Fruit fly (Drosophila melanogaster): Measurements from ENCODE around the gene CtsB.

CtsB gene

DNA sequence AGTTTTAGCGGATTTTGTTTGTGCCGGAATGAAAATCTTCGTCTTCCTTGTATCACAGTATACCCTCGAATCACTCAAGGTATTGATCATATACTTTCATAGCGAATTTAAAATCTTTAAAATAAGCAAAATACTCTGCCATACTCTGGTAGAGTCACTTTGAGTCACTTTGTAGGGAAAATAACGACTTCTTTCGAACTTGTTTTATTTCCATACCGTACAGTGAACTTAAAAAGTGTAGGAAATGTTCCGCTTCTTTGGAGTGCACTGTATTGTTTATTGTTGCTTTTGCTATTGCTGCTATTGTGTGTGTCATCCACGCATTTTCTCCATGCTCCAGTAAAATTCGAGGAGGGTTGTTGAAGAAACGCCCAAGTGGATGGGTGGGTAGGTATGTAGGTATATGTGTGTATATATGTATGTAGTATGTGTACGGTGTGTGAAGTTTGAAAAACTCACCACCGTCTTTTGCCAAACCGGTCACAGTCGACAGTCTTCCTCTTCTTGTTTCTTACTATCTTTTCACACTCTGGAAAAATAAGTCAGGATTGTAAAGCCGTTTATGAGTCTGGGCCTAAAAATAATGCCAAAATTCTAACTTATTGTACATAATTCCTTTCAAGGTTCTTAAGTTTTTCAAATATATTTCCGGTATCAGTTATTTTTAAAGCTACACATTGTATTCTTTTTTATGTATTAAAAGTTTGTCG is 7.2 kb upstream of the CtsB start (continued):
- 0 out of 3 replicates have a peak, but pooled peaks have one; percentile 35 for TF ChIP-seq dysf (GFP tag; IDR thresholded peaks at IDR 0.05)
- no peak for TF ChIP-seq pita (GFP tag; optimal IDR thresholded peaks at IDR 0.05)
- TF ChIP-seq nerfin-1 (tag; optimal IDR thresholded peaks at IDR 0.05): peak; percentile 89
- TF ChIP-seq CG7786 (GFP tag; optimal IDR thresholded peaks at IDR 0.05): peak; percentile 40
- TF ChIP-seq fd96Cb (tag; optimal IDR thresholded peaks at IDR 0.05): peak; percentile 25
- peak; percentile 63 for TF ChIP-seq CG7556 (GFP tag; optimal IDR thresholded peaks at IDR 0.05)
- TF ChIP-seq slbo (GFP tag; IDR thresholded peaks at IDR 0.05): peak; percentile 37
- TF ChIP-seq btn (GFP tag; optimal IDR thresholded peaks at IDR 0.05): no peak
- no peak for TF ChIP-seq chm (GFP tag; IDR thresholded peaks at IDR 0.05)
- peak; percentile 34 for TF ChIP-seq cg (GFP tag; optimal IDR thresholded peaks at IDR 0.05)
- TF ChIP-seq cad (GFP tag; optimal IDR thresholded peaks at IDR 0.05): no peak
- no peak for TF ChIP-seq CG11456 (GFP tag; IDR thresholded peaks at IDR 0.05)
- TF ChIP-seq NC2β (GFP tag; optimal IDR thresholded peaks at IDR 0.05): no peak
- no peak for TF ChIP-seq crol (GFP tag; IDR thresholded peaks at IDR 0.05)
- no peak for TF ChIP-seq hbn (GFP tag; IDR thresholded peaks at IDR 0.05; ENCODE audit: partially characterized antibody)
- peak; percentile 15 for TF ChIP-seq az2 (GFP tag; optimal IDR thresholded peaks at IDR 0.05)
- TF ChIP-seq ham (GFP tag; IDR thresholded peaks at IDR 0.05): no peak
- no peak for TF ChIP-seq schlank (tag; optimal IDR thresholded peaks at IDR 0.05)
- TF ChIP-seq CG7987 (GFP tag; optimal IDR thresholded peaks at IDR 0.05): no peak
- TF ChIP-seq CG3847 (GFP tag; IDR thresholded peaks at IDR 0.05): no peak
- TF ChIP-seq Meics (GFP tag; optimal IDR thresholded peaks at IDR 0.05): peak; percentile 35
- no peak for TF ChIP-seq yki (optimal IDR thresholded peaks at IDR 0.05)
- TF ChIP-seq Ets65A (GFP tag): peak; percentile 89
- no peak for TF ChIP-seq Hr3 (GFP tag; optimal IDR thresholded peaks at IDR 0.05)
- TF ChIP-seq gro (GFP tag; optimal IDR thresholded peaks at IDR 0.05): no peak
- 0 out of 2 replicates have a peak, but pooled peaks have one; percentile 11 for TF ChIP-seq Rfx (GFP tag; IDR thresholded peaks at IDR 0.05)
- TF ChIP-seq CG17802 (tag; optimal IDR thresholded peaks at IDR 0.05): no peak
- TF ChIP-seq nau (GFP tag; optimal IDR thresholded peaks at IDR 0.05): no peak
- peak; percentile 24 for TF ChIP-seq pum (GFP tag; optimal IDR thresholded peaks at IDR 0.05)
- no peak for TF ChIP-seq al (GFP tag; IDR thresholded peaks at IDR 0.05)
- no peak for TF ChIP-seq CG17186 (GFP tag; optimal IDR thresholded peaks at IDR 0.05)
- no peak for TF ChIP-seq CG30020 (tag; optimal IDR thresholded peaks at IDR 0.05)
- TF ChIP-seq trh (GFP tag; optimal IDR thresholded peaks at IDR 0.05): no peak
- no peak for TF ChIP-seq rib (GFP tag; IDR thresholded peaks at IDR 0.05)
- no peak for TF ChIP-seq amos (GFP tag; IDR thresholded peaks at IDR 0.05; ENCODE audit: partially characterized antibody)
- TF ChIP-seq CG14441 (GFP tag; IDR thresholded peaks at IDR 0.05): no peak
- peak; percentile 37 for TF ChIP-seq CG13894 (tag; optimal IDR thresholded peaks at IDR 0.05)
- peak; percentile 38 for TF ChIP-seq CG4424 (GFP tag; optimal IDR thresholded peaks at IDR 0.05)
- peak; percentile 51 for TF ChIP-seq ATbp (GFP tag; optimal IDR thresholded peaks at IDR 0.05)
- peak; percentile 43 for TF ChIP-seq scrt (GFP tag; optimal IDR thresholded peaks at IDR 0.05)
- TF ChIP-seq CG6683 (GFP tag; optimal IDR thresholded peaks at IDR 0.05): peak; percentile 14
- no peak for TF ChIP-seq Dfd (GFP tag; optimal IDR thresholded peaks at IDR 0.05)
- no peak for TF ChIP-seq MTF-1 (GFP tag; optimal IDR thresholded peaks at IDR 0.05; ENCODE audit: borderline replicate concordance)
- no peak for TF ChIP-seq odd (GFP tag; optimal IDR thresholded peaks at IDR 0.05)
- TF ChIP-seq Stat92E (GFP tag; optimal IDR thresholded peaks at IDR 0.05): no peak
- no peak for TF ChIP-seq so (GFP tag; IDR thresholded peaks at IDR 0.05)
- TF ChIP-seq lola (GFP tag; optimal IDR thresholded peaks at IDR 0.05): peak in 1 of 3 experiments; percentile 25
- no peak for TF ChIP-seq usp (GFP tag; optimal IDR thresholded peaks at IDR 0.05)
- no peak for TF ChIP-seq Sox100B (GFP tag; optimal IDR thresholded peaks at IDR 0.05)
- TF ChIP-seq CG30431 (GFP tag; optimal IDR thresholded peaks at IDR 0.05): no peak
